Fruit fly (Drosophila melanogaster) whole organism, embryonic: ENCODE measurements around the gene CG32428.
A peak's percentile ranks its signal among the peaks of the same experiment; 100 is the strongest.

Experiments used
- Antp ChIP-seq: fragments of 200-800 bp; sonication (Bioruptor generic); optimal IDR thresholded peaks from 3 replicates; lab custom pipeline; 2016; ENCODE audit warnings: missing biosample characterization, missing genetic modification characterization
- CG11085 ChIP-seq: fragments of 200-800 bp; sonication (Bioruptor generic); IDR thresholded peaks from 2 replicates; pipeline ENCODE4 v1.3.6; 2022; ENCODE audit warnings: missing biosample characterization, missing genetic modification characterization
- CG11504 ChIP-seq: fragments of 200-800 bp; sonication (Bioruptor generic); optimal IDR thresholded peaks from 3 replicates; lab custom pipeline; 2019; ENCODE audit warnings: missing biosample characterization, mild to moderate bottlenecking, missing genetic modification characterization, moderate library complexity
- CG12942 ChIP-seq: fragments of 200-800 bp; sonication (Bioruptor generic); optimal IDR thresholded peaks from 3 replicates; lab custom pipeline; 2016; ENCODE audit warnings: missing biosample characterization, missing genetic modification characterization
- CG13287 ChIP-seq: fragments of 200-800 bp; sonication (Bioruptor generic); IDR thresholded peaks from 2 replicates; pipeline ENCODE4 v1.3.6; 2022; ENCODE audit warnings: missing biosample characterization, missing genetic modification characterization; ENCODE audit not compliant: partially characterized antibody
- CG13296 ChIP-seq: fragments of 200-800 bp; sonication (Bioruptor generic); optimal IDR thresholded peaks from 3 replicates; lab custom pipeline; 2018; ENCODE audit warnings: missing biosample characterization, mild to moderate bottlenecking, missing genetic modification characterization
- CG13894 ChIP-seq: fragments of 200-800 bp; sonication (Bioruptor generic); optimal IDR thresholded peaks from 3 replicates; lab custom pipeline; 2018; ENCODE audit warnings: missing biosample characterization, mild to moderate bottlenecking, missing genetic modification characterization, moderate library complexity
- CG16815 ChIP-seq: fragments of 200-800 bp; sonication (Bioruptor generic); optimal IDR thresholded peaks from 3 replicates; lab custom pipeline; 2017; ENCODE audit warnings: missing biosample characterization, mild to moderate bottlenecking, missing genetic modification characterization
- CG1832 ChIP-seq: fragments of 200-800 bp; sonication (Bioruptor generic); optimal IDR thresholded peaks from 2 replicates; lab custom pipeline; 2017; ENCODE audit warnings: missing biosample characterization, mild to moderate bottlenecking, missing genetic modification characterization, inconsistent platforms
- CG2678 ChIP-seq: fragments of 200-800 bp; sonication (Bioruptor generic); optimal IDR thresholded peaks from 3 replicates; lab custom pipeline; 2019; ENCODE audit warnings: missing biosample characterization, mild to moderate bottlenecking, missing genetic modification characterization, moderate library complexity
- CG3838 ChIP-seq: fragments of 200-800 bp; sonication (Bioruptor generic); optimal IDR thresholded peaks from 3 replicates; lab custom pipeline; 2016; ENCODE audit warnings: missing biosample characterization, missing genetic modification characterization
- CG42726 ChIP-seq: fragments of 200-800 bp; sonication (Bioruptor generic); IDR thresholded peaks from 2 replicates; pipeline ENCODE4 v1.3.6; 2022; ENCODE audit warnings: missing biosample characterization, missing genetic modification characterization; ENCODE audit not compliant: partially characterized antibody
- CG43689 ChIP-seq: fragments of 200-800 bp; sonication (Bioruptor generic); IDR thresholded peaks from 2 replicates; pipeline ENCODE4 v1.3.6; 2022; ENCODE audit warnings: missing biosample characterization, missing genetic modification characterization
- CG4707 ChIP-seq: fragments of 200-800 bp; sonication (Bioruptor generic); optimal IDR thresholded peaks from 2 replicates; lab custom pipeline; 2018; ENCODE audit warnings: missing biosample characterization, mild to moderate bottlenecking, missing genetic modification characterization, moderate library complexity
- CG6813 ChIP-seq: fragments of 200-800 bp; sonication (Bioruptor generic); optimal IDR thresholded peaks from 2 replicates; lab custom pipeline; 2017; ENCODE audit warnings: missing biosample characterization, missing genetic modification characterization, mild to moderate bottlenecking, moderate library complexity, missing genetic modification reagents
- CG7556 ChIP-seq: fragments of 200-800 bp; sonication (Bioruptor generic); optimal IDR thresholded peaks from 2 replicates; lab custom pipeline; 2017; ENCODE audit warnings: missing biosample characterization, mild to moderate bottlenecking, missing genetic modification characterization
- CG8290 ChIP-seq, 3 experiments: fragments of 200-800 bp; sonication (Bioruptor generic); optimal IDR thresholded peaks; 2 replicates each; lab custom pipeline; 2016 to 2019; ENCODE audit warnings: missing biosample characterization in 3 of 3, missing genetic modification characterization in 3 of 3, mild to moderate bottlenecking in 2 of 3, moderate library complexity in 1 of 3
- CG8478 ChIP-seq: fragments of >200 bp; optimal IDR thresholded peaks from 2 replicates; lab custom pipeline; 2018
- CG9609 ChIP-seq: fragments of 200-800 bp; sonication (Bioruptor generic); optimal IDR thresholded peaks from 3 replicates; lab custom pipeline; 2016; ENCODE audit warnings: missing biosample characterization, missing genetic modification characterization
- D19B ChIP-seq: fragments of 200-800 bp; sonication (Bioruptor generic); optimal IDR thresholded peaks from 2 replicates; lab custom pipeline; 2017; ENCODE audit warnings: missing biosample characterization, mild to moderate bottlenecking, missing genetic modification characterization
- Dll ChIP-seq: fragments of 200-800 bp; sonication (Bioruptor generic); IDR thresholded peaks from 4 replicates; pipeline ENCODE4 v1.3.6; 2022; ENCODE audit warnings: missing biosample characterization, missing genetic modification characterization; ENCODE audit not compliant: partially characterized antibody
- Drgx ChIP-seq: fragments of 200-800 bp; sonication (Bioruptor generic); IDR thresholded peaks from 2 replicates; pipeline ENCODE4 v1.3.6; 2022; ENCODE audit warnings: missing biosample characterization, missing genetic modification characterization
- Fer1 ChIP-seq: fragments of 200-800 bp; sonication (Bioruptor generic); optimal IDR thresholded peaks from 2 replicates; lab custom pipeline; 2017; ENCODE audit warnings: missing biosample characterization, mild to moderate bottlenecking, missing genetic modification characterization
- H15 ChIP-seq: fragments of 200-800 bp; sonication (Bioruptor generic); IDR thresholded peaks from 3 replicates; pipeline ENCODE4 v1.3.6; 2022; ENCODE audit warnings: missing biosample characterization, missing genetic modification characterization
- H2.0 ChIP-seq: fragments of 200-800 bp; sonication (Bioruptor generic); IDR thresholded peaks from 2 replicates; pipeline ENCODE4 v1.3.6; 2022; ENCODE audit warnings: missing biosample characterization, missing genetic modification characterization
- Hmx ChIP-seq: fragments of 200-800 bp; sonication (Bioruptor generic); optimal IDR thresholded peaks from 2 replicates; lab custom pipeline; 2016; ENCODE audit warnings: missing biosample characterization, missing genetic modification characterization
- Hr51 ChIP-seq, 2 experiments: fragments of 200-800 bp; sonication (Bioruptor generic); optimal IDR thresholded peaks; 2 replicates in 1 of 2; 3 replicates in 1 of 2; lab custom pipeline; 2016 to 2018; ENCODE audit warnings: missing biosample characterization in 2 of 2, missing genetic modification characterization in 2 of 2, mild to moderate bottlenecking in 1 of 2, moderate library complexity in 1 of 2
- Hsf ChIP-seq: fragments of 200-800 bp; sonication (Bioruptor generic); optimal IDR thresholded peaks from 3 replicates; lab custom pipeline; 2016; ENCODE audit warnings: missing biosample characterization, missing genetic modification characterization
- NFAT ChIP-seq: fragments of 200-800 bp; sonication (Bioruptor generic); IDR thresholded peaks from 2 replicates; pipeline ENCODE4 v1.3.6; 2022; ENCODE audit warnings: missing biosample characterization, missing genetic modification characterization
- Ptx1 ChIP-seq: fragments of 200-800 bp; sonication (Bioruptor generic); IDR thresholded peaks from 2 replicates; pipeline ENCODE4 v1.3.6; 2022; ENCODE audit warnings: missing biosample characterization, missing genetic modification characterization
- Scr ChIP-seq: fragments of 200-800 bp; sonication (Bioruptor generic); IDR thresholded peaks from 2 replicates; pipeline ENCODE4 v1.3.6; 2022; ENCODE audit warnings: missing biosample characterization, missing genetic modification characterization; ENCODE audit not compliant: partially characterized antibody
- Spps ChIP-seq: fragments of 200-800 bp; sonication (Bioruptor generic); optimal IDR thresholded peaks from 2 replicates; lab custom pipeline; 2018; ENCODE audit warnings: missing biosample characterization, mild to moderate bottlenecking, missing genetic modification characterization
- al ChIP-seq: fragments of 200-800 bp; sonication (Bioruptor generic); IDR thresholded peaks from 2 replicates; pipeline ENCODE4 v1.3.6; 2022; ENCODE audit warnings: missing biosample characterization, missing genetic modification characterization
- bowl ChIP-seq: fragments of 200-800 bp; sonication (Bioruptor generic); IDR thresholded peaks from 2 replicates; pipeline ENCODE4 v1.3.6; 2022; ENCODE audit warnings: missing biosample characterization, missing genetic modification characterization
- corto ChIP-seq: fragments of 200-800 bp; sonication (Bioruptor generic); optimal IDR thresholded peaks from 2 replicates; lab custom pipeline; 2016; ENCODE audit warnings: missing biosample characterization, mild to moderate bottlenecking, missing genetic modification characterization, moderate library complexity
- crp ChIP-seq, 2 experiments: fragments of 200-800 bp; sonication (Bioruptor generic); optimal IDR thresholded peaks; 2 replicates in 1 of 2; 3 replicates in 1 of 2; lab custom pipeline; 2017; ENCODE audit warnings: missing biosample characterization in 2 of 2, missing genetic modification characterization in 2 of 2, mild to moderate bottlenecking in 1 of 2, moderate library complexity in 1 of 2
- fru ChIP-seq: fragments of >200 bp; optimal IDR thresholded peaks from 2 replicates; lab custom pipeline; 2017
- gcm ChIP-seq: fragments of 200-800 bp; sonication (Bioruptor generic); optimal IDR thresholded peaks from 2 replicates; lab custom pipeline; 2019; ENCODE audit warnings: missing biosample characterization, mild to moderate bottlenecking, missing genetic modification characterization, moderate library complexity
- gcm2 ChIP-seq: fragments of 200-800 bp; sonication (Bioruptor generic); optimal IDR thresholded peaks from 2 replicates; lab custom pipeline; 2016; ENCODE audit warnings: missing biosample characterization, missing genetic modification characterization
- h ChIP-seq: fragments of >200 bp; optimal IDR thresholded peaks from 2 replicates; lab custom pipeline; 2017
- her ChIP-seq: fragments of 200-800 bp; sonication (Bioruptor generic); optimal IDR thresholded peaks from 2 replicates; lab custom pipeline; 2016; ENCODE audit warnings: missing biosample characterization, missing genetic modification characterization
- inv ChIP-seq: fragments of 200-800 bp; sonication (Bioruptor generic); IDR thresholded peaks from 2 replicates; pipeline ENCODE4 v1.3.6; 2022; ENCODE audit warnings: missing biosample characterization, missing genetic modification characterization; ENCODE audit not compliant: partially characterized antibody
- repo ChIP-seq: fragments of 200-800 bp; sonication (Bioruptor generic); optimal IDR thresholded peaks from 2 replicates; lab custom pipeline; 2016; ENCODE audit warnings: missing biosample characterization, missing genetic modification characterization
- slou ChIP-seq: fragments of 200-800 bp; sonication (Bioruptor generic); optimal IDR thresholded peaks from 3 replicates; lab custom pipeline; 2016; ENCODE audit warnings: missing biosample characterization, missing genetic modification characterization
- slp2 ChIP-seq: fragments of 200-800 bp; sonication (Bioruptor generic); optimal IDR thresholded peaks from 2 replicates; lab custom pipeline; 2016; ENCODE audit warnings: missing biosample characterization, missing genetic modification characterization
- sr ChIP-seq: fragments of 200-800 bp; sonication (Bioruptor generic); IDR thresholded peaks from 3 replicates; pipeline ENCODE4 v1.3.6; 2022; ENCODE audit warnings: missing biosample characterization, missing genetic modification characterization
- ttk ChIP-seq: fragments of 200-800 bp; sonication (Bioruptor generic); IDR thresholded peaks from 2 replicates; pipeline ENCODE4 v2.1.2; 2022; ENCODE audit warnings: missing biosample characterization, missing genetic modification characterization
- unpg ChIP-seq: fragments of 200-800 bp; sonication (Bioruptor generic); optimal IDR thresholded peaks from 3 replicates; lab custom pipeline; 2018; ENCODE audit warnings: missing biosample characterization, mild to moderate bottlenecking, missing genetic modification characterization, moderate library complexity
- usp ChIP-seq: fragments of >200 bp; optimal IDR thresholded peaks from 2 replicates; lab custom pipeline; 2017; ENCODE audit warnings: missing biosample characterization, missing genetic modification characterization

The CG32428 gene

DNA sequence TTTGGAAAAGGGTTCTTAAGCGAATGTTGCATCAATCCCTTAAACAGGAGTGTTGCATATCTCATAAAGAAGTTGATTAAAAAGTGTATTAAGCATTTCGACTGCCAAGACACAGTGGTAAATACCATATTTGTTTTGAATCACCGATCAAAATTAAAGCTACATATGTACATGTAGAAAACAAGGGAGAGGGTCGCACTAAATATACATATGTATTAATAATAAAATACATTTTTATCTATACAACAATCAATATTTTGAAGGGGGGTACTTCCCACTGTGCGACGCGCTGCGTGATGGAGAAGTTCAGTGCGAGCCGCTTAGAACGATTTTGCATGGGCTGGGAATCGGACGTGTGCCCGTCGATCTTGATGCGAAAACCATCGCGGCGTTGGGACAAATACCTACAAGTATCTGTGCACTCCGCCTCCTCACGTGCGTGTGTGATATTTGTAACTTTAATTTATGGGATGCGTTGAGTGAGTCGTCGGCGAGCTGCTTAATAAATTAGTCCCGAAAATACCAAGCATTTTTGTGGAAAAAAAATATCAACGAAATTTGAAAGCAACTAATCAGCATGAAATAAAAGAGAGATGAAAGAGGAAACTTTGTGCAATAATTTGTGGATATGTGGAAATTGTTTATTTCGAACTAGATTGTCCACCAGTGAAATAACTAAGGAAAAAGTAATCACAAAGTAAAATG, 28.6 kb downstream of the CG32428 start (continued):
- TF ChIP-seq CG16815 (peak; percentile 79), CG12942 (peak; percentile 68), CG8290 (GFP tag; optimal IDR thresholded peaks at IDR 0.05; lab: Kevin White, UChicago) (peak; percentile 48), CG8290 (tag; optimal IDR thresholded peaks at IDR 0.05; lab: Kevin White, UChicago) (peak; percentile 0 to 82), Antp (GFP tag; lab: Kevin White, UChicago) (peak; percentile 5), CG3838 (GFP tag; lab: Kevin White, UChicago) (no peak), H2.0 (GFP tag; lab: Robert Waterston, UW) (peak; percentile 91), CG8478 (no peak), CG13287 (GFP tag; lab: Robert Waterston, UW) (peak; percentile 35; the same call in 1 of the 2 replicates), D19B (GFP tag; lab: Kevin White, UChicago) (peak; percentile 54), Scr (GFP tag; lab: Robert Waterston, UW) (0 out of 2 replicates have a peak, but pooled peaks have one; percentile 9), slou (GFP tag; lab: Kevin White, UChicago) (peak; percentile 47), sr (GFP tag; lab: Robert Waterston, UW) (peak; percentile 52; the same call in 1 of the 3 replicates), inv (no peak), Dll (no peak), gcm2 (GFP tag; lab: Kevin White, UChicago) (peak; percentile 33), al (peak; percentile 84), fru (no peak), CG4707 (peak; percentile 66), crp (GFP tag; optimal IDR thresholded peaks at IDR 0.05; lab: Kevin White, UChicago) (peak in 1 of 2 experiments; percentile 27), bowl (GFP tag; lab: Robert Waterston, UW) (peak; percentile 84), h (no peak), Fer1 (GFP tag; lab: Kevin White, UChicago) (peak; percentile 81), Hsf (GFP tag; lab: Kevin White, UChicago) (peak; percentile 58), CG11504 (tag; lab: Kevin White, UChicago) (peak; percentile 89), Ptx1 (GFP tag; lab: Robert Waterston, UW) (peak; percentile 93), CG6813 (GFP tag; lab: Kevin White, UChicago) (peak; percentile 85), Spps (tag; lab: Kevin White, UChicago) (peak; percentile 66), Hr51 (GFP tag; optimal IDR thresholded peaks at IDR 0.05; lab: Kevin White, UChicago) (peak in 1 of 2 experiments; percentile 90), usp (GFP tag; lab: Kevin White, UChicago) (no peak), H15 (peak; percentile 93), CG43689 (GFP tag; lab: Robert Waterston, UW) (peak; percentile 76), CG11085 (GFP tag; lab: Robert Waterston, UW) (peak; percentile 73), slp2 (GFP tag; lab: Kevin White, UChicago) (no peak), gcm (GFP tag; lab: Kevin White, UChicago) (peak; percentile 73), ttk (GFP tag; lab: Robert Waterston, UW) (peak; percentile 87), CG1832 (GFP tag; lab: Kevin White, UChicago) (no peak), CG42726 (GFP tag; lab: Robert Waterston, UW) (no peak), unpg (GFP tag; lab: Kevin White, UChicago) (peak; percentile 93), her (GFP tag; lab: Kevin White, UChicago) (no peak), repo (GFP tag; lab: Kevin White, UChicago) (peak; percentile 15), NFAT (GFP tag; lab: Robert Waterston, UW) (peak; percentile 80), Drgx (GFP tag; lab: Robert Waterston, UW) (peak; percentile 90), CG13894 (peak; percentile 30), Hmx (GFP tag; lab: Kevin White, UChicago) (no peak), CG9609 (GFP tag; lab: Kevin White, UChicago) (peak; percentile 37), corto (GFP tag; lab: Kevin White, UChicago) (peak; percentile 74), CG13296 (GFP tag; lab: Kevin White, UChicago) (peak; percentile 74), CG7556 (GFP tag; lab: Kevin White, UChicago) (peak; percentile 85), CG2678 (tag; lab: Kevin White, UChicago) (peak; percentile 89)
